Fruit fly (Drosophila melanogaster): Measurements from ENCODE around the gene RhoGAP71E.
A peak's percentile ranks its signal among the peaks of the same experiment; 100 is the strongest.

RhoGAP71E gene

dm6 chr3L:15553993-15554644, 34.5 kb upstream of the RhoGAP71E start, which contains the start of gene AGO2 (continued):
- TF ChIP-seq CG10147 (GFP tag; optimal IDR thresholded peaks at IDR 0.05), result peak; percentile 38
- TF ChIP-seq CG33557 (GFP tag; optimal IDR thresholded peaks at IDR 0.05), result no peak
- no peak for TF ChIP-seq vfl (GFP tag; optimal IDR thresholded peaks at IDR 0.05)
- TF ChIP-seq CG12942 (GFP tag; optimal IDR thresholded peaks at IDR 0.05), result no peak
- no peak for TF ChIP-seq bab2 (GFP tag; optimal IDR thresholded peaks at IDR 0.05)
- no peak for TF ChIP-seq trh (GFP tag; optimal IDR thresholded peaks at IDR 0.05)
- TF ChIP-seq Six4 (GFP tag; optimal IDR thresholded peaks at IDR 0.05), result peak; percentile 17
- no peak for TF ChIP-seq CG18599 (GFP tag; optimal IDR thresholded peaks at IDR 0.05)
- no peak for TF ChIP-seq CG7372 (GFP tag; IDR thresholded peaks at IDR 0.05)
- peak; percentile 62 for TF ChIP-seq pzg (GFP tag; optimal IDR thresholded peaks at IDR 0.05)
- TF ChIP-seq HLHmδ (GFP tag; optimal IDR thresholded peaks at IDR 0.05), result peak; percentile 16
- no peak for TF ChIP-seq fd64A (GFP tag; optimal IDR thresholded peaks at IDR 0.05)
- peak; percentile 61 for TF ChIP-seq CG10431 (GFP tag; optimal IDR thresholded peaks at IDR 0.05)
- TF ChIP-seq az2 (GFP tag; optimal IDR thresholded peaks at IDR 0.05), result no peak
- peak; percentile 59; the same call in 2 of the 3 replicates for TF ChIP-seq CG14860 (GFP tag; IDR thresholded peaks at IDR 0.05; ENCODE audit: partially characterized antibody)
- no peak for TF ChIP-seq HmgZ (tag; optimal IDR thresholded peaks at IDR 0.05)
- TF ChIP-seq CG4360 (GFP tag; IDR thresholded peaks at IDR 0.05), result peak; percentile 100
- peak; percentile 28 for TF ChIP-seq CG13296 (GFP tag; optimal IDR thresholded peaks at IDR 0.05)
- no peak for TF ChIP-seq CG6683 (GFP tag; optimal IDR thresholded peaks at IDR 0.05)
- TF ChIP-seq CG10209 (GFP tag; optimal IDR thresholded peaks at IDR 0.05), result no peak
- TF ChIP-seq dm (GFP tag; optimal IDR thresholded peaks at IDR 0.05), result no peak
- TF ChIP-seq CG6272 (GFP tag; IDR thresholded peaks at IDR 0.05), result no peak
- TF ChIP-seq twi (tag; optimal IDR thresholded peaks at IDR 0.05), result peak; percentile 53
- no peak for TF ChIP-seq TFAM (GFP tag; optimal IDR thresholded peaks at IDR 0.05)
- TF ChIP-seq CG15073 (GFP tag; optimal IDR thresholded peaks at IDR 0.05), result no peak
- TF ChIP-seq crol (GFP tag; IDR thresholded peaks at IDR 0.05), result no peak
- TF ChIP-seq luna (GFP tag; optimal IDR thresholded peaks at IDR 0.05), result no peak
- peak; percentile 55 for TF ChIP-seq stwl (tag; optimal IDR thresholded peaks at IDR 0.05)
- peak in 1 of 2 experiments; percentile 33 for TF ChIP-seq insv (GFP tag; optimal IDR thresholded peaks at IDR 0.05)
- TF ChIP-seq Ptx1 (GFP tag; IDR thresholded peaks at IDR 0.05), result no peak
- no peak for TF ChIP-seq CG6654 (GFP tag; optimal IDR thresholded peaks at IDR 0.05)
- TF ChIP-seq MTF-1 (GFP tag; optimal IDR thresholded peaks at IDR 0.05; ENCODE audit: borderline replicate concordance), result no peak
- TF ChIP-seq CG7271 (tag; optimal IDR thresholded peaks at IDR 0.05), result peak; percentile 48
- TF ChIP-seq dmrt11E (tag; optimal IDR thresholded peaks at IDR 0.05), result no peak
- no peak for TF ChIP-seq PHDP (tag; optimal IDR thresholded peaks at IDR 0.05)
- TF ChIP-seq Xrp1 (GFP tag; IDR thresholded peaks at IDR 0.05), result peak; percentile 41; the same call in 1 of the 2 replicates
- peak; percentile 45; the same call in 1 of the 3 replicates for TF ChIP-seq Doc3 (GFP tag; IDR thresholded peaks at IDR 0.05; ENCODE audit: partially characterized antibody)
- TF ChIP-seq Lhr (GFP tag; optimal IDR thresholded peaks at IDR 0.05), result no peak
- no peak for TF ChIP-seq ro (GFP tag; IDR thresholded peaks at IDR 0.05)
- peak; percentile 62; the same call in 1 of the 3 replicates for TF ChIP-seq vnd (GFP tag; IDR thresholded peaks at IDR 0.05; ENCODE audit: partially characterized antibody)
- no peak for TF ChIP-seq Oaz (GFP tag; IDR thresholded peaks at IDR 0.05)
- peak; percentile 82 for TF ChIP-seq Bgb (GFP tag; IDR thresholded peaks at IDR 0.05; ENCODE audit: partially characterized antibody)
- no peak for TF ChIP-seq CG11093 (GFP tag; IDR thresholded peaks at IDR 0.05)
- TF ChIP-seq CG16813 (GFP tag; IDR thresholded peaks at IDR 0.05; ENCODE audit: partially characterized antibody), result peak; percentile 68; the same call in 2 of the 3 replicates
- TF ChIP-seq Sry-δ (GFP tag; optimal IDR thresholded peaks at IDR 0.05), result peak; percentile 95
- TF ChIP-seq sens-2 (GFP tag; IDR thresholded peaks at IDR 0.05), result no peak
- TF ChIP-seq Nf-YA (GFP tag; IDR thresholded peaks at IDR 0.05), result no peak
- no peak for TF ChIP-seq br (optimal IDR thresholded peaks at IDR 0.05)
- no peak for TF ChIP-seq CG13123 (GFP tag; optimal IDR thresholded peaks at IDR 0.05)
- no peak for TF ChIP-seq CG16863 (GFP tag; optimal IDR thresholded peaks at IDR 0.05)

All from whole organism, embryonic.